Worm (Caenorhabditis elegans): ENCODE measurements around the gene F01F1.15.

F01F1.15 gene

ce11 chrIII:5871760-5872159 lies 2.4 kb upstream of the F01F1.15 start, which contains the start of the genes F01F1.11 and F01F1.3 (continued):
- TF ChIP-seq F33H1.4 (GFP tag; IDR thresholded peaks at IDR 0.05) (peak; percentile 63), xnd-1 (tag; optimal IDR thresholded peaks at IDR 0.05) (no peak), B0019.2 (GFP tag; conservative IDR thresholded peaks at IDR 0.05) (0 out of 2 replicates have a peak, but pooled peaks have one; percentile 15), ztf-25 (GFP tag; IDR thresholded peaks at IDR 0.05) (no peak), mel-28 (tag; optimal IDR thresholded peaks at IDR 0.05; ENCODE audit: borderline replicate concordance) (no peak), sdz-38 (tag; optimal IDR thresholded peaks at IDR 0.05) (no peak), F10E7.11 (tag; optimal IDR thresholded peaks at IDR 0.05) (no peak), ceh-58 (GFP tag; IDR thresholded peaks at IDR 0.05) (no peak), ceh-100 (GFP tag; IDR thresholded peaks at IDR 0.05) (peak; percentile 36; the same call in 1 of the 2 replicates), somi-1 (GFP tag; optimal IDR thresholded peaks at IDR 0.05) (no peak), nhr-120 (GFP tag; IDR thresholded peaks at IDR 0.05) (no peak), lsl-1 (GFP tag; optimal IDR thresholded peaks at IDR 0.05) (peak; percentile 61), ccch-3 (GFP tag; optimal IDR thresholded peaks at IDR 0.05) (peak; percentile 54), sea-2 (GFP tag; IDR thresholded peaks at IDR 0.05) (no peak), madf-6 (GFP tag; IDR thresholded peaks at IDR 0.05) (peak; percentile 80), sptf-2 (GFP tag; optimal IDR thresholded peaks at IDR 0.05) (no peak), hmg-20 (GFP tag; IDR thresholded peaks at IDR 0.05) (no peak), madf-8 (GFP tag; conservative IDR thresholded peaks at IDR 0.05) (0 out of 2 replicates have a peak, but pooled peaks have one; percentile 25), hlh-26 (GFP tag; conservative IDR thresholded peaks at IDR 0.05) (no peak), nfyb-1 (GFP tag; IDR thresholded peaks at IDR 0.05) (peak; percentile 64; the same call in 1 of the 2 replicates), ztf-22 (GFP tag; optimal IDR thresholded peaks at IDR 0.05) (no peak), hmg-1.2 (GFP tag; IDR thresholded peaks at IDR 0.05) (peak; percentile 14; the same call in 1 of the 2 replicates), pha-4 (tag; optimal IDR thresholded peaks at IDR 0.05) (no peak), ztf-28 (GFP tag; IDR thresholded peaks at IDR 0.05) (peak; percentile 72; the same call in 1 of the 2 replicates), hrde-1 (tag; optimal IDR thresholded peaks at IDR 0.05; ENCODE audit: borderline replicate concordance) (no peak), hlh-12 (tag; optimal IDR thresholded peaks at IDR 0.05) (no peak), lin-26 (GFP tag; IDR thresholded peaks at IDR 0.05) (no peak), K12H6.12 (tag; optimal IDR thresholded peaks at IDR 0.05) (no peak), ceh-79 (tag; optimal IDR thresholded peaks at IDR 0.05) (no peak), dpl-1 (GFP tag; optimal IDR thresholded peaks at IDR 0.05) (peak; percentile 81), bed-1 (GFP tag; IDR thresholded peaks at IDR 0.05) (no peak), lag-1 (GFP tag; IDR thresholded peaks at IDR 0.05) (no peak), ztf-3 (GFP tag; optimal IDR thresholded peaks at IDR 0.05) (no peak), Y79H2A.3 (GFP tag; conservative IDR thresholded peaks at IDR 0.05) (no peak), Y53G8AR.9 (GFP tag; conservative IDR thresholded peaks at IDR 0.05) (no peak), egrh-3 (GFP tag; IDR thresholded peaks at IDR 0.05) (no peak), F39B2.1 (GFP tag; IDR thresholded peaks at IDR 0.05) (no peak), lin-35 (GFP tag; optimal IDR thresholded peaks at IDR 0.05) (peak in 2 of 3 experiments; percentile 56 to 93), rpc-1 (optimal IDR thresholded peaks at IDR 0.05) (no peak), rpc-1 (tag; optimal IDR thresholded peaks at IDR 0.05) (no peak), K11D2.4 (GFP tag; IDR thresholded peaks at IDR 0.05) (peak; percentile 57), T07F8.4 (tag; optimal IDR thresholded peaks at IDR 0.05) (no peak), pbrm-1 (GFP tag; IDR thresholded peaks at IDR 0.05) (peak; percentile 57; the same call in 1 of the 2 replicates), lir-1 (GFP tag; conservative IDR thresholded peaks at IDR 0.05) (no peak), ceh-40 (GFP tag; IDR thresholded peaks at IDR 0.05) (no peak), T26A5.8 (tag; optimal IDR thresholded peaks at IDR 0.05) (no peak), hsf-1 (GFP tag; IDR thresholded peaks at IDR 0.05) (no peak), lsy-27 (tag; optimal IDR thresholded peaks at IDR 0.05; ENCODE audit: borderline replicate concordance, insufficient read depth) (no peak), Y56A3A.18 (GFP tag; IDR thresholded peaks at IDR 0.05) (no peak)

Measured in whole organism, young adult.